Worm (Caenorhabditis elegans): ENCODE data around the gene gop-3.
A peak's percentile ranks its signal among the peaks of the same experiment; 100 is the strongest.

Gene gop-3

DNA sequence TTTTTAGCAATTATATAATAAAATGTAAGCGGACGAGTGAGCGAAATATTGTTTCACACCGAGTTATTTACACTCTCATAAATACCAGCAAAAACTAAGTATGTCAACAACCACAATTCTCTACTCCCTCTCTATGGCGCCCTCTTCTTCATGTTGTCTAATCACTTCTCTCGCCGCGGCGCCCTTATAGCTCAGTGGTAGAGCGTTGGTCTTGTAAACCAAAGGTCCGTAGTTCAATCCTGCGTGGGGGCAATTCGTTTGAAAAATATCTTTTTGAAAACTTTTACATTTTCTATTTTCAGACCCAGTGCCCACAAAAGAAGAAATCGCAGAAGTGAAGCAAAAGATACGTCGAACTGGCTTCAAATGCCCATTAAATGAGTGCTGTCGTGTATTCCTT, 45.2 kb downstream of the gop-3 start (continued):
- TF ChIP-seq dve-1 (tag; optimal IDR thresholded peaks at IDR 0.05), result peak; percentile 59
- peak; percentile 44 for TF ChIP-seq npax-4 (tag; optimal IDR thresholded peaks at IDR 0.05)
- peak; percentile 66 for TF ChIP-seq gmeb-2 (tag; optimal IDR thresholded peaks at IDR 0.05)
- peak; percentile 61 for TF ChIP-seq pat-9 (tag; optimal IDR thresholded peaks at IDR 0.05)
- peak; percentile 73 for TF ChIP-seq che-1 (tag; optimal IDR thresholded peaks at IDR 0.05)
- peak; percentile 52 for TF ChIP-seq tbx-2 (tag; optimal IDR thresholded peaks at IDR 0.05)
- no peak for TF ChIP-seq pros-1 (tag; optimal IDR thresholded peaks at IDR 0.05)
- no peak for TF ChIP-seq tbx-7 (tag; optimal IDR thresholded peaks at IDR 0.05)
- TF ChIP-seq fkh-6 (tag; optimal IDR thresholded peaks at IDR 0.05), result peak; percentile 64
- TF ChIP-seq rnt-1 (tag; optimal IDR thresholded peaks at IDR 0.05), result peak; percentile 44
- no peak for TF ChIP-seq nhr-11 (tag; optimal IDR thresholded peaks at IDR 0.05)
- peak; percentile 76 for TF ChIP-seq K02D7.2 (tag; optimal IDR thresholded peaks at IDR 0.05)
- TF ChIP-seq T23F11.4 (GFP tag; optimal IDR thresholded peaks at IDR 0.05), result peak; percentile 56
- no peak for TF ChIP-seq ceh-22 (tag; optimal IDR thresholded peaks at IDR 0.05)
- TF ChIP-seq ceh-14 (tag; optimal IDR thresholded peaks at IDR 0.05), result peak; percentile 90
- TF ChIP-seq ceh-2 (tag; optimal IDR thresholded peaks at IDR 0.05), result peak; percentile 46
- TF ChIP-seq odd-2 (tag; optimal IDR thresholded peaks at IDR 0.05), result no peak
- peak; percentile 61 for TF ChIP-seq ttx-3 (tag; optimal IDR thresholded peaks at IDR 0.05)
- TF ChIP-seq pqm-1 (tag; optimal IDR thresholded peaks at IDR 0.05), result peak; percentile 75
- TF ChIP-seq pha-4 (tag; optimal IDR thresholded peaks at IDR 0.05), result no peak
- TF ChIP-seq dmd-4 (tag; optimal IDR thresholded peaks at IDR 0.05; ENCODE audit: borderline replicate concordance), result no peak
- no peak for TF ChIP-seq K09A11.1 (tag; optimal IDR thresholded peaks at IDR 0.05; ENCODE audit: insufficient read depth)
- peak; percentile 38 for TF ChIP-seq ceh-6 (GFP tag; optimal IDR thresholded peaks at IDR 0.05)
- TF ChIP-seq nfya-1 (tag; optimal IDR thresholded peaks at IDR 0.05), result no peak
- peak; percentile 20 for TF ChIP-seq hlh-15 (tag; optimal IDR thresholded peaks at IDR 0.05)
- TF ChIP-seq pax-1 (tag; optimal IDR thresholded peaks at IDR 0.05), result no peak
- no peak for TF ChIP-seq mec-3 (tag; optimal IDR thresholded peaks at IDR 0.05; ENCODE audit: borderline replicate concordance)
- no peak for TF ChIP-seq unc-55 (GFP tag; optimal IDR thresholded peaks at IDR 0.05)
- peak; percentile 79 for TF ChIP-seq sox-4 (tag; optimal IDR thresholded peaks at IDR 0.05)
- peak; percentile 51 for TF ChIP-seq Y22D7AL.16 (tag; optimal IDR thresholded peaks at IDR 0.05)
- peak; percentile 72 for TF ChIP-seq ztf-16 (tag; optimal IDR thresholded peaks at IDR 0.05)
- TF ChIP-seq madf-2 (tag; optimal IDR thresholded peaks at IDR 0.05), result peak; percentile 70
- peak; percentile 59 for TF ChIP-seq C38D4.7 (GFP tag; optimal IDR thresholded peaks at IDR 0.05)
- peak; percentile 46 for TF ChIP-seq syd-9 (tag; optimal IDR thresholded peaks at IDR 0.05)
- no peak for TF ChIP-seq zip-5 (tag; optimal IDR thresholded peaks at IDR 0.05)
- TF ChIP-seq pag-3 (tag; optimal IDR thresholded peaks at IDR 0.05; ENCODE audit: borderline replicate concordance), result peak; percentile 30
- TF ChIP-seq unc-86 (tag; optimal IDR thresholded peaks at IDR 0.05), result peak; percentile 40
- TF ChIP-seq ref-2 (tag; optimal IDR thresholded peaks at IDR 0.05), result peak; percentile 49
- TF ChIP-seq F13H6.1 (tag; optimal IDR thresholded peaks at IDR 0.05), result peak; percentile 35
- peak; percentile 73 for TF ChIP-seq ets-4 (tag; optimal IDR thresholded peaks at IDR 0.05)
- no peak for TF ChIP-seq lim-6 (tag; optimal IDR thresholded peaks at IDR 0.05)
- peak; percentile 53 for TF ChIP-seq ceh-9 (tag; optimal IDR thresholded peaks at IDR 0.05)
- TF ChIP-seq eyg-1 (tag; optimal IDR thresholded peaks at IDR 0.05), result no peak
- TF ChIP-seq ceh-45 (GFP tag; IDR thresholded peaks at IDR 0.05), result peak; percentile 85
- TF ChIP-seq fkh-10 (GFP tag; optimal IDR thresholded peaks at IDR 0.05), result no peak
